Worm (Caenorhabditis elegans): ENCODE results near the gene Y37D8A.2.

ce11 chrIII:12788239-12788638 lies 31.8 kb upstream of the Y37D8A.2 start:
- TF ChIP-seq ceh-36 (tag; optimal IDR thresholded peaks at IDR 0.05) = no peak
- TF ChIP-seq sea-1 (GFP tag; conservative IDR thresholded peaks at IDR 0.05) = no peak
- no peak for TF ChIP-seq ets-7 (tag; optimal IDR thresholded peaks at IDR 0.05)
- no peak for TF ChIP-seq scrt-1 (GFP tag; IDR thresholded peaks at IDR 0.05)
- no peak for TF ChIP-seq ama-1 (optimal IDR thresholded peaks at IDR 0.05)
- TF ChIP-seq ceh-13 (GFP tag; optimal IDR thresholded peaks at IDR 0.05) = no peak

Measured in whole organism, early embryonic.